Fruit fly (Drosophila melanogaster) whole organism, prepupa: ENCODE measurements around the gene bsf.

ENCODE experiments used
- CG10631 ChIP-seq: fragments of 200-800 bp; sonication (Bioruptor generic); optimal IDR thresholded peaks from 2 replicates; lab custom pipeline; 2016; ENCODE audit warnings: missing biosample characterization, missing genetic modification characterization
- CG10669 ChIP-seq: fragments of 200-800 bp; sonication (Bioruptor generic); optimal IDR thresholded peaks from 3 replicates; lab custom pipeline; 2018; ENCODE audit warnings: missing biosample characterization, mild to moderate bottlenecking, missing genetic modification characterization, moderate library complexity
- CG11762 ChIP-seq: fragments of 200-800 bp; sonication (Bioruptor generic); optimal IDR thresholded peaks from 3 replicates; lab custom pipeline; 2016; ENCODE audit warnings: missing biosample characterization, missing genetic modification characterization; ENCODE audit not compliant: insufficient read depth
- CG11902 ChIP-seq: fragments of 200-800 bp; sonication (Bioruptor generic); optimal IDR thresholded peaks from 3 replicates; lab custom pipeline; 2016; ENCODE audit warnings: missing biosample characterization, missing genetic modification characterization
- CG15336 ChIP-seq: fragments of 200-800 bp; sonication (Bioruptor generic); IDR thresholded peaks from 2 replicates; pipeline ENCODE4 v1.3.6; 2022; ENCODE audit warnings: missing biosample characterization, missing genetic modification characterization
- CG1621 ChIP-seq: fragments of 200-800 bp; sonication (Bioruptor generic); optimal IDR thresholded peaks from 3 replicates; lab custom pipeline; 2018; ENCODE audit warnings: missing biosample characterization, mild to moderate bottlenecking, missing genetic modification characterization
- CG3032 ChIP-seq: fragments of 200-800 bp; optimal IDR thresholded peaks from 2 replicates; lab custom pipeline; 2019; ENCODE audit warnings: missing biosample characterization, mild to moderate bottlenecking, missing genetic modification characterization, moderate library complexity
- CG31627 ChIP-seq: fragments of 200-800 bp; sonication (Bioruptor generic); optimal IDR thresholded peaks from 3 replicates; lab custom pipeline; 2016; ENCODE audit warnings: missing biosample characterization, missing genetic modification characterization
- CG32006 ChIP-seq: fragments of 200-800 bp; sonication (Bioruptor generic); optimal IDR thresholded peaks from 3 replicates; lab custom pipeline; 2017; ENCODE audit warnings: missing biosample characterization, mild to moderate bottlenecking, missing genetic modification characterization
- CG34406 ChIP-seq: fragments of 200-800 bp; sonication (Bioruptor generic); optimal IDR thresholded peaks from 3 replicates; lab custom pipeline; 2016; ENCODE audit warnings: missing biosample characterization, missing genetic modification characterization
- CG3919 ChIP-seq: fragments of 200-800 bp; sonication (Bioruptor generic); optimal IDR thresholded peaks from 3 replicates; lab custom pipeline; 2016; ENCODE audit warnings: missing biosample characterization, missing genetic modification characterization
- CG4318 ChIP-seq: fragments of 200-800 bp; sonication (Bioruptor generic); optimal IDR thresholded peaks from 3 replicates; lab custom pipeline; 2017; ENCODE audit warnings: missing biosample characterization, mild to moderate bottlenecking, missing genetic modification characterization
- CG6163 ChIP-seq: fragments of 200-800 bp; sonication (Bioruptor generic); IDR thresholded peaks from 3 replicates; pipeline ENCODE4 v1.3.6; 2022; ENCODE audit warnings: missing biosample characterization, missing genetic modification characterization
- CG6854 ChIP-seq: fragments of 200-800 bp; sonication (Bioruptor generic); optimal IDR thresholded peaks from 2 replicates; lab custom pipeline; 2017; ENCODE audit warnings: missing biosample characterization, mild to moderate bottlenecking, missing genetic modification characterization
- CG7368 ChIP-seq: fragments of 200-800 bp; sonication (Bioruptor generic); optimal IDR thresholded peaks from 3 replicates; lab custom pipeline; 2016; ENCODE audit warnings: missing biosample characterization, missing genetic modification characterization
- CG8119 ChIP-seq: fragments of 200-800 bp; sonication (Bioruptor generic); IDR thresholded peaks from 3 replicates; pipeline ENCODE4 v1.3.6; 2022; ENCODE audit warnings: missing biosample characterization, missing genetic modification characterization
- CG8319 ChIP-seq: fragments of 200-800 bp; sonication (Bioruptor generic); optimal IDR thresholded peaks from 3 replicates; lab custom pipeline; 2016; ENCODE audit warnings: missing biosample characterization, missing genetic modification characterization
- CG8632 ChIP-seq: fragments of 200-800 bp; sonication (Bioruptor generic); optimal IDR thresholded peaks from 3 replicates; lab custom pipeline; 2016; ENCODE audit warnings: missing biosample characterization, missing genetic modification characterization
- CG9139 ChIP-seq: fragments of 200-800 bp; sonication (Bioruptor generic); optimal IDR thresholded peaks from 3 replicates; lab custom pipeline; 2017; ENCODE audit warnings: missing biosample characterization, mild to moderate bottlenecking, missing genetic modification characterization
- Eip75B ChIP-seq: fragments of 200-800 bp; sonication (Bioruptor generic); optimal IDR thresholded peaks from 3 replicates; lab custom pipeline; 2016; ENCODE audit warnings: missing biosample characterization, missing genetic modification characterization
- Eip78C ChIP-seq: fragments of 200-800 bp; sonication (Bioruptor generic); peaks from one replicate; lab custom pipeline; 2016; ENCODE audit warnings: missing biosample characterization, missing genetic modification characterization
- Eip93F ChIP-seq: fragments of 200-800 bp; sonication (Bioruptor generic); optimal IDR thresholded peaks from 2 replicates; lab custom pipeline; 2016; ENCODE audit warnings: missing biosample characterization, mild to moderate bottlenecking, missing genetic modification characterization
- Hr38 ChIP-seq: sonication (Bioruptor generic); optimal IDR thresholded peaks from 2 replicates; lab custom pipeline; 2016; ENCODE audit warnings: missing biosample characterization, missing genetic modification characterization
- Hr39 ChIP-seq: fragments of 200-800 bp; sonication (Bioruptor generic); optimal IDR thresholded peaks from 2 replicates; lab custom pipeline; 2016; ENCODE audit warnings: missing biosample characterization, missing genetic modification characterization
- Hr4 ChIP-seq: fragments of 200-800 bp; sonication (Bioruptor generic); optimal IDR thresholded peaks from 3 replicates; lab custom pipeline; 2016; ENCODE audit warnings: missing biosample characterization, missing genetic modification characterization
- OdsH ChIP-seq: fragments of 200-800 bp; sonication (Bioruptor generic); optimal IDR thresholded peaks from 3 replicates; lab custom pipeline; 2016; ENCODE audit warnings: missing biosample characterization, missing genetic modification characterization
- Sox102F ChIP-seq: fragments of 200-800 bp; sonication (Bioruptor generic); optimal IDR thresholded peaks from 2 replicates; lab custom pipeline; 2016; ENCODE audit warnings: missing biosample characterization, mild to moderate bottlenecking, missing genetic modification characterization
- Sox14 ChIP-seq: fragments of 200-800 bp; sonication (Bioruptor generic); optimal IDR thresholded peaks from 3 replicates; lab custom pipeline; 2016; ENCODE audit warnings: missing biosample characterization, missing genetic modification characterization
- achi ChIP-seq: fragments of 200-800 bp; sonication (Bioruptor generic); optimal IDR thresholded peaks from 3 replicates; lab custom pipeline; 2016; ENCODE audit warnings: missing biosample characterization, missing genetic modification characterization
- cyc ChIP-seq: fragments of 200-800 bp; sonication (Bioruptor generic); optimal IDR thresholded peaks from 3 replicates; lab custom pipeline; 2016; ENCODE audit warnings: missing biosample characterization, missing genetic modification characterization
- dac ChIP-seq: fragments of 200-800 bp; sonication (Bioruptor generic); optimal IDR thresholded peaks from 2 replicates; lab custom pipeline; 2017; ENCODE audit warnings: missing biosample characterization, mild to moderate bottlenecking, missing genetic modification characterization
- eg ChIP-seq: fragments of 200-800 bp; sonication (Bioruptor generic); IDR thresholded peaks from 3 replicates; pipeline ENCODE4 v1.3.6; 2022; ENCODE audit warnings: missing biosample characterization, missing genetic modification characterization
- fd59A ChIP-seq: fragments of 200-800 bp; sonication (Bioruptor generic); optimal IDR thresholded peaks from 2 replicates; lab custom pipeline; 2017; ENCODE audit warnings: missing biosample characterization, mild to moderate bottlenecking, missing genetic modification characterization, missing genetic modification reagents
- fd85E ChIP-seq: fragments of 200-800 bp; sonication (Bioruptor generic); optimal IDR thresholded peaks from 3 replicates; lab custom pipeline; 2016; ENCODE audit warnings: missing biosample characterization, missing genetic modification characterization
- fkh ChIP-seq: fragments of 200-800 bp; sonication (Bioruptor generic); optimal IDR thresholded peaks from 3 replicates; lab custom pipeline; 2017; ENCODE audit warnings: missing biosample characterization, mild to moderate bottlenecking, missing genetic modification characterization, moderate library complexity
- net ChIP-seq: fragments of 200-800 bp; sonication (Bioruptor generic); optimal IDR thresholded peaks from 3 replicates; lab custom pipeline; 2016; ENCODE audit warnings: missing biosample characterization, missing genetic modification characterization
- pdm3 ChIP-seq: fragments of 200-800 bp; sonication (Bioruptor generic); optimal IDR thresholded peaks from 3 replicates; lab custom pipeline; 2016; ENCODE audit warnings: missing biosample characterization, missing genetic modification characterization
- salr ChIP-seq, 2 experiments: fragments of 200-800 bp; sonication (Bioruptor generic); optimal IDR thresholded peaks; 3 replicates each; lab custom pipeline; 2016 to 2018; ENCODE audit warnings: missing biosample characterization in 2 of 2, missing genetic modification characterization in 2 of 2, mild to moderate bottlenecking in 1 of 2
- spab ChIP-seq: fragments of 200-800 bp; sonication (Bioruptor generic); optimal IDR thresholded peaks from 2 replicates; lab custom pipeline; 2017; ENCODE audit warnings: missing biosample characterization, mild to moderate bottlenecking, missing genetic modification characterization, missing genetic modification reagents
- ss ChIP-seq, 2 experiments: fragments of 200-800 bp; sonication (Bioruptor generic); optimal IDR thresholded peaks; 2 replicates in 1 of 2; 3 replicates in 1 of 2; lab custom pipeline; 2017 to 2018; ENCODE audit warnings: mild to moderate bottlenecking in 2 of 2, missing biosample characterization in 2 of 2, missing genetic modification characterization in 2 of 2, moderate library complexity in 1 of 2
- svp ChIP-seq: fragments of 200-800 bp; sonication (Bioruptor generic); peaks from one replicate; lab custom pipeline; 2016; ENCODE audit warnings: missing biosample characterization, missing genetic modification characterization

bsf gene

DNA sequence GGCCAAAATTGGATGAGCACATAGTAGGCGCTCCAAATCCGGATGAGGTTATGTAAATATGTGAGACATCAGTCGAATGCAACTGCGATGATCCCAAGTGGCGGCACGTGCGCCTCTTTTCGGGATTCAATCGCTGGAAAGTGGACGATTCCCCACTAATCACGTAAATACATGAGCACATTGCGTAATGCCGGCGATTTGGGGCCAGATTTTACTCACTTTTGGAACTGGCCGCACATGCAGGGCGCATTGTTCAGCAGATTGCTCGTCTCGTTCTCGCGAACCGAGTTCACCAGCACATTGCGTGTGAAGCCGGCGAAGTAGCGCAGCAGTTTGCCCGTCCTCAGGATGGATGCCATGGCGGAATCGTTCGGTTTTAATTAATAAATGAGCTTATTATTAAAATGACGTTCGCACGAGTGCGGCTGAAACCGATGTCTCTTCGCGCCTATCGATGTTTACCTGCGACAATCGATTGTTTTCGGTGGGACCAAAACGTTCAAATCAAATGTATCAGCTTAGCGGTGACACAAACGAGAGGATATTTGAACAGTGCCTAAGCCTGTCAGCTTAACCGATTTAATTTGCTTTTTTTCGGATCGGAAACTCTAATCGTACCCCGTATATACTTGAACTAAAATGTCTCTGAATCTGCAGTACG, at the start of gene bsf, which contains the start of gene Ntf-2r:
Gene bsf (minus strand): TSS at position 460 of the 661 bp plus-strand sequence.
Gene Ntf-2r (plus strand): TSS at position 522 of the 661 bp plus-strand sequence.
- TF ChIP-seq pdm3 (GFP tag; lab: Kevin White, UChicago) (no peak), Eip75B (GFP tag; lab: Kevin White, UChicago) (no peak), svp (GFP tag; lab: Kevin White, UChicago) (no peak), ss (GFP tag; optimal IDR thresholded peaks at IDR 0.05; lab: Kevin White, UChicago) (no peak), OdsH (GFP tag; lab: Kevin White, UChicago) (no peak), CG11902 (GFP tag; lab: Kevin White, UChicago) (no peak), CG15336 (GFP tag; lab: Robert Waterston, UW) (no peak), CG1621 (no peak), CG6854 (GFP tag; lab: Kevin White, UChicago) (no peak), CG8319 (GFP tag; lab: Kevin White, UChicago) (no peak), CG7368 (GFP tag; lab: Kevin White, UChicago) (no peak), eg (GFP tag; lab: Robert Waterston, UW) (no peak), salr (GFP tag; optimal IDR thresholded peaks at IDR 0.05; lab: Kevin White, UChicago) (no peak), CG9139 (GFP tag; lab: Kevin White, UChicago) (no peak), net (no peak), Sox14 (GFP tag; lab: Kevin White, UChicago) (no peak), Hr38 (GFP tag; lab: Kevin White, UChicago) (no peak), fkh (GFP tag; lab: Kevin White, UChicago) (no peak)

DNA sequence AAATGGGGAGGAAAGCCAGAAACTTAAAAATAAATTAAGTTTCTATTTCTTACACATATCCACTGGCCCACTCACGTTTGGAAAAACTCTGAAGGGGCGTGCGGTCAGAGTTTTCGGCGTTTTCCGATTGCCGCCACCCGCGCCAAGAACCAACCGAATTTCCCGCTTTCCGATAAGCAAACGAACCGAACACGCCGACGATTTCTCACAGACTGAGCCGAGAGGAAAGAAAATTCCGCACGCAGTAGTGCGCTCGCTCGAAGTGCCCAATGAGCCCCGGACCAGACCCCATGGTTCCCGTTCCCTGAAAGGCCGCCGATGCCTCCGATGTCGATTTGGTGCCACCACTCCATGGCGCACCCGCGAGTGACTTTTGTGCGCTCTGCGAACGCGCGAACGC, 49.4 kb upstream of the bsf start, which contains the start of gene kon:
Gene kon (minus strand): TSS at position 219 of the 400 bp plus-strand sequence.
- TF ChIP-seq CG31627, result no peak
- peak; percentile 41; the same call in 2 of the 3 replicates for TF ChIP-seq eg (GFP tag; lab: Robert Waterston, UW)
- TF ChIP-seq CG6163 (GFP tag; lab: Robert Waterston, UW), result peak; percentile 49; the same call in 1 of the 3 replicates
- TF ChIP-seq CG15336 (GFP tag; lab: Robert Waterston, UW), result 0 out of 2 replicates have a peak, but pooled peaks have one; percentile 26
- TF ChIP-seq Eip78C (GFP tag; lab: Kevin White, UChicago), result peak; percentile 67
- TF ChIP-seq fd59A (GFP tag; lab: Kevin White, UChicago), result no peak
- TF ChIP-seq achi (GFP tag; lab: Kevin White, UChicago), result no peak

DNA sequence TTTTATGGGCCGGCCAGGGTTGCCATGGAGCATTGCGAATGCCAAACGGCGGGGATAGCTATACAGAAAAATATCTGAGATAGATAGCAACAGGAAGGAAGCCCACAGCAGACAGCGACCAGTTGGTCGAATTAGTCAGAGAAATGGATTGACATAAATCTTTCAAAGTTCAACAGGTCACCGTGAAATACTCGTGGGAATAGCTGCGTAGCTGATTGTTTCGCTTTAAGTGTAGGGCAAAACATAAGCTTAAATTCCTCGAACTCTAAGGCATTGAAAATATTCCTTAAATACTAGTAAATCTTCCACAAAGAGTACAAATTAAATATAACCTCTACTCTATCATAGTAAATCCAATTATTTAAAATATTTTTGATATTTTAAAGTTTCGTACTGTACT, 45.5 kb upstream of the bsf start:
- peak; percentile 54 for TF ChIP-seq svp (GFP tag; lab: Kevin White, UChicago)
- peak; percentile 61 for TF ChIP-seq CG32006 (GFP tag; lab: Kevin White, UChicago)
- TF ChIP-seq Eip78C (GFP tag; lab: Kevin White, UChicago), result peak; percentile 34
- no peak for TF ChIP-seq spab
- peak; percentile 25 for TF ChIP-seq Hr4 (GFP tag; lab: Kevin White, UChicago)
- no peak for TF ChIP-seq CG3919 (GFP tag; lab: Kevin White, UChicago)

DNA sequence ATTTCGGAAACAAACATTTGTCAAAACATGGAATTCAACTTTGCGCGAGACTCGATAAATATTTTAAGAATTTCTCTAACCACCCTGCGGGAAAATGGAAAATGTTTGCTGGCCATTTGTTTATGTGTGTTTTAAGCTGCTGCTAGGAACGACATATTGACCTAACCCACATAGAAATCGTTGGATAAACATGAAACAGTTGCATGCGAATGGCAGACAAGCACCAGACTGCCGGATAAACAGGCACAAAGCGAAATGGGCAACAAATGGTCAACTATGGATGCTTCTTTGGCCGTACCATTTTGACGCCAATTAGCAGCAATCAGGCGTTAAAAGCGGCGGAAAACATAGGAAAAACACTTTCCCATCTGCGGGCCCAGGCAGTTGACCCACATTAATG, 42.4 kb upstream of the bsf start:
- no peak for TF ChIP-seq fd85E (GFP tag; lab: Kevin White, UChicago)
- TF ChIP-seq cyc (GFP tag; lab: Kevin White, UChicago), result no peak
- TF ChIP-seq CG6163 (GFP tag; lab: Robert Waterston, UW), result no peak
- peak; percentile 26 for TF ChIP-seq Eip78C (GFP tag; lab: Kevin White, UChicago)
- peak; percentile 37 for TF ChIP-seq fkh (GFP tag; lab: Kevin White, UChicago)

DNA sequence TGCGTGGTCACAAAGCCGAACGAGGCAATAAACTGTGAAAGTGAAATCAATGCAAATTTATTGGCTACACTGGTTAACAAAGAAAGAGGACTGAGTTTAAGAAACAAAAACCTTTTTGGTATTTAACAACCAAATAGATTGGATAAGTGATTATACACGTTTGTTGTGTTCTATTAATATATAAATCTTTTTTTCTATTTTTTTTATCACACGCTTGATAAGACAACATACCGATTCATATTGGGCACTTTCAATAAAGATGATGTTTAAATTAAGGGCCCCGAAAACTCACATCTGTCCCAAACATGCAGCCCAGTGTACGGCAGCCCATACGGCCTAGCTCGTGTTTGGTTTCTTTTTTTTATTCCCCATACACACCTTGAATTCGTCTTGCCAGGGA, 38.7 kb upstream of the bsf start:
- TF ChIP-seq CG32006 (GFP tag; lab: Kevin White, UChicago) (peak; percentile 75), CG8632 (no peak), Hr4 (GFP tag; lab: Kevin White, UChicago) (peak; percentile 55), Hr39 (no peak), Hr38 (GFP tag; lab: Kevin White, UChicago) (no peak), Sox102F (GFP tag; lab: Kevin White, UChicago) (no peak), CG6163 (GFP tag; lab: Robert Waterston, UW) (0 out of 3 replicates have a peak, but pooled peaks have one; percentile 23), CG8119 (peak; percentile 79), dac (peak; percentile 47), eg (GFP tag; lab: Robert Waterston, UW) (peak; percentile 54; the same call in 2 of the 3 replicates), Eip93F (GFP tag; lab: Kevin White, UChicago) (no peak), CG34406 (GFP tag; lab: Kevin White, UChicago) (peak; percentile 19), Eip78C (GFP tag; lab: Kevin White, UChicago) (peak; percentile 88), CG3032 (peak; percentile 15), CG4318 (GFP tag; lab: Kevin White, UChicago) (peak; percentile 64), CG10631 (GFP tag; lab: Kevin White, UChicago) (peak; percentile 15), CG7368 (GFP tag; lab: Kevin White, UChicago) (no peak), OdsH (GFP tag; lab: Kevin White, UChicago) (no peak), CG10669 (no peak), spab (no peak), CG11762 (GFP tag; lab: Kevin White, UChicago) (no peak), CG6854 (GFP tag; lab: Kevin White, UChicago) (no peak)
